Worm (Caenorhabditis elegans): ENCODE data around the gene C53A3.3.

DNA sequence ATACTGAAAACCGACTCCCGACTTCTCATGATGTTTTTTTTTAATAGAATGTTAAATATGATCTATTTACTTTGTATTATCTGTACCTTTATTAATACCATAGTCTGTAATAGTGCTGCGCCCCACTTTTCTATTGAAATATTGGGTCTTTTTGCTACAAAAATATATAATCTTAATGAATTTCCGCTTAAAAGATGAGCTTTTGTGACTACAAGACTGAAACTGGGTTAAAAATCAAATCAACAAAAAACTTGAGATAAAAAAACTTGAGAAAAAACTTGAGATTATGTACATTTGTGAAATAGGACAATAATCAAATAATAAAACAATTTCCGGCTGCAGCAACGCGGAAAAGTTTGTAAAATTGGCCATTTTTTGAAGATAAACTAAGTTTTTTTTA is 25.5 kb upstream of the C53A3.3 start, which contains the start of gene K09H11.15:
- TF ChIP-seq nhr-77 (tag; optimal IDR thresholded peaks at IDR 0.05) (no peak), unc-39 (tag; optimal IDR thresholded peaks at IDR 0.05) (no peak), nhr-11 (tag; optimal IDR thresholded peaks at IDR 0.05) (no peak), fkh-10 (GFP tag; optimal IDR thresholded peaks at IDR 0.05) (no peak), nhr-76 (tag; optimal IDR thresholded peaks at IDR 0.05) (no peak), ama-1 (optimal IDR thresholded peaks at IDR 0.05) (no peak), R02D3.7 (tag; optimal IDR thresholded peaks at IDR 0.05) (no peak), hmg-11 (tag; optimal IDR thresholded peaks at IDR 0.05) (no peak)

Measured in whole organism, L3 larva.